Worm (Caenorhabditis elegans) whole organism, L3 larva: ENCODE data around the gene C06A6.7.

Experiments
- elt-2 ChIP-seq: sonication (generic microtip); optimal IDR thresholded peaks from 2 replicates; lab custom pipeline; 2016; ENCODE audit warnings: missing genetic modification reagents, mild to moderate bottlenecking, missing genetic modification characterization, missing compliant biosample characterization
- mdl-1 ChIP-seq: fragments of 150-350 bp; optimal IDR thresholded peaks from 2 replicates; lab custom pipeline; 2014; ENCODE audit warnings: missing biosample characterization, missing genetic modification characterization
- nhr-76 ChIP-seq: fragments of 150-350 bp; sonication (generic microtip); optimal IDR thresholded peaks from 5 replicates; lab custom pipeline; 2014; ENCODE audit warnings: missing biosample characterization, missing genetic modification characterization
- pqm-1 ChIP-seq: fragments of 150-350 bp; optimal IDR thresholded peaks from 2 replicates; lab custom pipeline; 2017; ENCODE audit warnings: missing biosample characterization, missing genetic modification characterization, inconsistent platforms
- sea-2 ChIP-seq: fragments of 150-350 bp; sonication (generic microtip); optimal IDR thresholded peaks from 4 replicates; lab custom pipeline; 2014; ENCODE audit warnings: missing biosample characterization, missing genetic modification reagents, missing genetic modification characterization
- ztf-11 ChIP-seq: fragments of 150-350 bp; optimal IDR thresholded peaks from 2 replicates; lab custom pipeline; 2014; ENCODE audit warnings: missing biosample characterization, missing genetic modification characterization

- no peak for TF ChIP-seq sea-2
- TF ChIP-seq mdl-1 (tag; lab: Kevin White, UChicago) = no peak
- TF ChIP-seq ztf-11 (tag; lab: Kevin White, UChicago) = no peak
- peak; percentile 67 for TF ChIP-seq pqm-1
- peak; percentile 90 for TF ChIP-seq elt-2 (tag; lab: Kevin White, UChicago)
- no peak for TF ChIP-seq nhr-76 (tag; lab: Kevin White, UChicago)
Measured at ce11 chrIV:7844333-7844973, 6.1 kb upstream of the C06A6.7 start.
